Worm (Caenorhabditis elegans) whole organism, late embryonic: Measurements from ENCODE around the gene Y57G11C.14.
"Not testable (repeated sequence)": the region's sequence is repeated elsewhere in the genome, so short reads cannot be mapped to it uniquely, and the experiment has no call there.

ENCODE experiments used
- C08G9.2 ChIP-seq: sonication (generic microtip); optimal IDR thresholded peaks from 2 replicates; lab custom pipeline; 2016; ENCODE audit warnings: mild to moderate bottlenecking, missing genetic modification characterization, moderate library complexity, missing compliant biosample characterization
- K09A11.1 ChIP-seq: sonication (generic microtip); optimal IDR thresholded peaks from 2 replicates; lab custom pipeline; 2017; ENCODE audit warnings: antibody characterized with exemption, mild to moderate bottlenecking, missing genetic modification characterization, missing compliant biosample characterization; ENCODE audit not compliant: insufficient read depth
- Y22D7AL.16 ChIP-seq: sonication (generic microtip); optimal IDR thresholded peaks from 2 replicates; lab custom pipeline; 2016; ENCODE audit warnings: missing genetic modification characterization, missing compliant biosample characterization
- ahr-1 ChIP-seq: sonication (generic microtip); optimal IDR thresholded peaks from 2 replicates; lab custom pipeline; 2016; ENCODE audit warnings: missing genetic modification characterization, missing compliant biosample characterization
- ceh-14 ChIP-seq: sonication (generic microtip); optimal IDR thresholded peaks from 2 replicates; lab custom pipeline; 2016; ENCODE audit warnings: missing genotype, missing genetic modification characterization, missing compliant biosample characterization
- ceh-2 ChIP-seq: sonication (generic microtip); optimal IDR thresholded peaks from 2 replicates; lab custom pipeline; 2016; ENCODE audit warnings: missing genotype, missing genetic modification characterization, missing compliant biosample characterization
- ceh-22 ChIP-seq: sonication (generic microtip); optimal IDR thresholded peaks from 2 replicates; lab custom pipeline; 2017; ENCODE audit warnings: missing biosample characterization, missing genetic modification characterization
- ceh-24 ChIP-seq: sonication (generic microtip); optimal IDR thresholded peaks from 2 replicates; lab custom pipeline; 2016; ENCODE audit warnings: mild to moderate bottlenecking, missing genetic modification characterization, missing compliant biosample characterization
- ceh-30 ChIP-seq: fragments of 150-350 bp; optimal IDR thresholded peaks from 2 replicates; lab custom pipeline; 2014; ENCODE audit warnings: missing biosample characterization, missing genetic modification characterization
- ceh-6 ChIP-seq: fragments of 200-800 bp; sonication (Bioruptor generic); optimal IDR thresholded peaks from 2 replicates; lab custom pipeline; 2018; ENCODE audit warnings: mild to moderate bottlenecking, missing genetic modification characterization, missing compliant biosample characterization
- ceh-9 ChIP-seq: sonication (generic microtip); optimal IDR thresholded peaks from 2 replicates; lab custom pipeline; 2016; ENCODE audit warnings: mild to moderate bottlenecking, missing genetic modification characterization, inconsistent platforms, missing compliant biosample characterization
- dmd-4 ChIP-seq: sonication (generic microtip); optimal IDR thresholded peaks from 2 replicates; lab custom pipeline; 2016; ENCODE audit warnings: borderline replicate concordance, missing genetic modification characterization, missing compliant biosample characterization
- elt-2 ChIP-seq: sonication (generic microtip); optimal IDR thresholded peaks from 2 replicates; lab custom pipeline; 2016; ENCODE audit warnings: missing genetic modification reagents, missing genetic modification characterization, missing compliant biosample characterization
- ets-4 ChIP-seq: sonication (generic microtip); optimal IDR thresholded peaks from 2 replicates; lab custom pipeline; 2016; ENCODE audit warnings: missing genetic modification characterization, missing compliant biosample characterization
- fkh-6 ChIP-seq: sonication (generic microtip); optimal IDR thresholded peaks from 2 replicates; lab custom pipeline; 2016; ENCODE audit warnings: missing genetic modification characterization, missing compliant biosample characterization
- hlh-13 ChIP-seq: fragments of 200-800 bp; sonication (Bioruptor generic); optimal IDR thresholded peaks from 2 replicates; lab custom pipeline; 2018; ENCODE audit warnings: mild to moderate bottlenecking, missing genetic modification characterization, missing compliant biosample characterization
- lim-6 ChIP-seq: sonication (generic microtip); optimal IDR thresholded peaks from 2 replicates; lab custom pipeline; 2016; ENCODE audit warnings: missing genetic modification characterization, missing compliant biosample characterization
- madf-2 ChIP-seq: sonication (generic microtip); optimal IDR thresholded peaks from 2 replicates; lab custom pipeline; 2017; ENCODE audit warnings: missing genetic modification characterization, missing compliant biosample characterization
- mec-3 ChIP-seq: sonication (generic microtip); optimal IDR thresholded peaks from 2 replicates; lab custom pipeline; 2016; ENCODE audit warnings: borderline replicate concordance, missing genetic modification characterization, missing compliant biosample characterization
- pag-3 ChIP-seq: sonication (generic microtip); optimal IDR thresholded peaks from 2 replicates; lab custom pipeline; 2016; ENCODE audit warnings: missing compliant biosample characterization, missing genetic modification characterization, borderline replicate concordance
- pax-1 ChIP-seq: fragments of 150-350 bp; optimal IDR thresholded peaks from 2 replicates; lab custom pipeline; 2014; ENCODE audit warnings: missing biosample characterization, missing genetic modification characterization
- pha-2 ChIP-seq: sonication (generic microtip); optimal IDR thresholded peaks from 2 replicates; lab custom pipeline; 2017; ENCODE audit warnings: mild to moderate bottlenecking, missing genetic modification characterization, missing compliant biosample characterization
- pros-1 ChIP-seq: fragments of 150-350 bp; optimal IDR thresholded peaks from 2 replicates; lab custom pipeline; 2014; ENCODE audit warnings: missing biosample characterization, missing genetic modification reagents, missing genetic modification characterization
- rnt-1 ChIP-seq: sonication (generic microtip); optimal IDR thresholded peaks from 2 replicates; lab custom pipeline; 2016; ENCODE audit warnings: missing genetic modification characterization, missing compliant biosample characterization
- sox-2 ChIP-seq: fragments of 200-800 bp; sonication (Bioruptor generic); IDR thresholded peaks from 2 replicates; pipeline ENCODE4 v1.3.6; 2022; ENCODE audit warnings: missing genetic modification reagents, missing genetic modification characterization, missing compliant biosample characterization
- tbx-2 ChIP-seq: sonication (generic microtip); optimal IDR thresholded peaks from 2 replicates; lab custom pipeline; 2016; ENCODE audit warnings: missing genetic modification characterization, missing compliant biosample characterization
- unc-55 ChIP-seq: sonication (generic microtip); optimal IDR thresholded peaks from 2 replicates; lab custom pipeline; 2017; ENCODE audit warnings: missing biosample characterization, missing genetic modification reagents, missing genetic modification characterization
- unc-86 ChIP-seq: sonication (generic microtip); optimal IDR thresholded peaks from 2 replicates; lab custom pipeline; 2016; ENCODE audit warnings: missing genetic modification characterization, missing compliant biosample characterization
- zip-5 ChIP-seq: sonication (generic microtip); optimal IDR thresholded peaks from 2 replicates; lab custom pipeline; 2016; ENCODE audit warnings: missing genetic modification characterization, missing compliant biosample characterization
- ztf-16 ChIP-seq: sonication (generic microtip); optimal IDR thresholded peaks from 2 replicates; lab custom pipeline; 2017; ENCODE audit warnings: missing genetic modification characterization, missing compliant biosample characterization

Y57G11C.14 gene

ce11 chrIV:14769218-14769835 lies 29.8 kb upstream of the Y57G11C.14 start, which contains the start of gene Y57G11C.43:
Gene Y57G11C.43 (plus strand): TSS chrIV:14769441.
- no peak for TF ChIP-seq Y22D7AL.16 (tag; lab: Kevin White, UChicago)
- TF ChIP-seq pros-1, result no peak

- TF ChIP-seq madf-2 (tag; lab: Kevin White, UChicago) (no peak), lim-6 (tag; lab: Kevin White, UChicago) (no peak)
Observed at ce11 chrIV:14770663-14771062, 28.4 kb upstream of the Y57G11C.14 start.

ce11 chrIV:14771325-14771724 lies 27.8 kb upstream of the Y57G11C.14 start, which contains the start of gene degl-1:
Gene degl-1 (minus strand): TSS chrIV:14771425.
- TF ChIP-seq ceh-6 (GFP tag; lab: Kevin White, UChicago) (no peak), mec-3 (tag; lab: Kevin White, UChicago) (no peak), ceh-30 (tag; lab: Kevin White, UChicago) (no peak), C08G9.2 (no peak), unc-86 (tag; lab: Kevin White, UChicago) (no peak)

- no peak for TF ChIP-seq pag-3 (tag; lab: Kevin White, UChicago)
- no peak for TF ChIP-seq hlh-13
- TF ChIP-seq zip-5 (tag; lab: Kevin White, UChicago), result no peak
- TF ChIP-seq ets-4 (tag; lab: Kevin White, UChicago), result no peak
- TF ChIP-seq ahr-1, result no peak
- no peak for TF ChIP-seq unc-55 (GFP tag; lab: Kevin White, UChicago)
- no peak for TF ChIP-seq pax-1 (tag; lab: Kevin White, UChicago)
- TF ChIP-seq mec-3 (tag; lab: Kevin White, UChicago), result no peak
Observed at ce11 chrIV:14773280-14774071, 25.6 kb upstream of the Y57G11C.14 start, which contains the start of gene Y57G11C.36. Gene Y57G11C.36 (minus strand): TSS chrIV:14773781.

- TF ChIP-seq mec-3, ceh-9, K09A11.1 (tag; lab: Kevin White, UChicago): not testable (repeated sequence)
Observed at ce11 chrIV:14774454-14774853, 24.7 kb upstream of the Y57G11C.14 start, which contains the start of gene Y57G11C.51. Gene Y57G11C.51 (minus strand): TSS chrIV:14774554.

- no peak for TF ChIP-seq sox-2 (GFP tag; lab: Robert Waterston, UW)
- no peak for TF ChIP-seq pha-2 (tag; lab: Kevin White, UChicago)
- TF ChIP-seq rnt-1 (tag; lab: Kevin White, UChicago), result no peak
- TF ChIP-seq ceh-24 (tag; lab: Kevin White, UChicago), result no peak
- TF ChIP-seq, all 69 proteins: peak for 0
Observed at ce11 chrIV:14781537-14781936, 17.6 kb upstream of the Y57G11C.14 start, which contains the start of gene Y57G11C.8. Gene Y57G11C.8 (plus strand): TSS chrIV:14781837.

- no peak for TF ChIP-seq dmd-4 (tag; lab: Kevin White, UChicago)
- TF ChIP-seq, all 69 proteins: peak for 0
Observed at ce11 chrIV:14782211-14782610, 16.9 kb upstream of the Y57G11C.14 start, which contains the start of gene Y57G11C.1130. Gene Y57G11C.1130 (plus strand): TSS chrIV:14782511.

- TF ChIP-seq ceh-22 (tag; lab: Kevin White, UChicago) (no peak), ceh-14 (tag; lab: Kevin White, UChicago) (no peak), ceh-2 (tag; lab: Kevin White, UChicago) (no peak), fkh-6 (tag; lab: Kevin White, UChicago) (no peak), elt-2 (tag; lab: Kevin White, UChicago) (no peak), ztf-16 (tag; lab: Kevin White, UChicago) (no peak), lim-6 (tag; lab: Kevin White, UChicago) (no peak), tbx-2 (tag; lab: Kevin White, UChicago) (no peak)
Observed at ce11 chrIV:14784481-14784880, 14.6 kb upstream of the Y57G11C.14 start, which contains the start of gene nlp-56. Gene nlp-56 (minus strand): TSS chrIV:14784737.
